Worm (Caenorhabditis elegans) whole organism, L3 larva: ENCODE results near the gene spe-26.
A peak's percentile ranks its signal among the peaks of the same experiment; 100 is the strongest.

Source experiments
- R02D3.7 ChIP-seq: fragments of 150-350 bp; optimal IDR thresholded peaks from 2 replicates; lab custom pipeline; 2014; ENCODE audit warnings: missing biosample characterization, missing genetic modification characterization
- ZK546.5 ChIP-seq: sonication (generic microtip); optimal IDR thresholded peaks from 2 replicates; lab custom pipeline; 2017; ENCODE audit warnings: missing biosample characterization, missing genetic modification characterization
- aly-2 ChIP-seq: fragments of 150-350 bp; optimal IDR thresholded peaks from 2 replicates; lab custom pipeline; 2014; ENCODE audit warnings: missing biosample characterization, missing genetic modification characterization
- ama-1 ChIP-seq: fragments of 150-350 bp; optimal IDR thresholded peaks from 2 replicates; lab custom pipeline; 2018
- ceh-16 ChIP-seq: sonication (generic microtip); optimal IDR thresholded peaks from 2 replicates; lab custom pipeline; 2017; ENCODE audit warnings: missing biosample characterization, missing genetic modification characterization
- ceh-28 ChIP-seq: fragments of 150-350 bp; optimal IDR thresholded peaks from 2 replicates; lab custom pipeline; 2014; ENCODE audit warnings: missing biosample characterization, missing genetic modification reagents, missing genetic modification characterization
- ceh-82 ChIP-seq: fragments of 150-350 bp; optimal IDR thresholded peaks from 2 replicates; lab custom pipeline; 2014; ENCODE audit warnings: missing biosample characterization, missing genetic modification characterization
- ceh-9 ChIP-seq: sonication (generic microtip); optimal IDR thresholded peaks from 2 replicates; lab custom pipeline; 2018; ENCODE audit warnings: missing biosample characterization, missing genetic modification characterization
- daf-12 ChIP-seq: fragments of 150-350 bp; optimal IDR thresholded peaks from 2 replicates; lab custom pipeline; 2014; ENCODE audit warnings: missing biosample characterization, missing genetic modification reagents, missing genetic modification characterization
- egl-27 ChIP-seq: sonication (generic microtip); optimal IDR thresholded peaks from 4 replicates; lab custom pipeline; 2017; ENCODE audit warnings: missing biosample characterization, missing genetic modification reagents, missing genetic modification characterization
- egl-5 ChIP-seq: fragments of 150-350 bp; optimal IDR thresholded peaks from 2 replicates; lab custom pipeline; 2017; ENCODE audit warnings: missing biosample characterization, missing genetic modification reagents, missing genetic modification characterization, inconsistent platforms
- elt-1 ChIP-seq: fragments of 150-350 bp; optimal IDR thresholded peaks from 2 replicates; lab custom pipeline; 2014; ENCODE audit warnings: missing biosample characterization, missing genetic modification characterization
- elt-2 ChIP-seq: sonication (generic microtip); optimal IDR thresholded peaks from 2 replicates; lab custom pipeline; 2016; ENCODE audit warnings: missing genetic modification reagents, mild to moderate bottlenecking, missing genetic modification characterization, missing compliant biosample characterization
- elt-3 ChIP-seq, 3 experiments: fragments of 150-350 bp in 1 of 3; sonication (generic microtip) in 2 of 3; optimal IDR thresholded peaks; 2 replicates in 2 of 3; 4 replicates in 1 of 3; lab custom pipeline; 2014 to 2017; ENCODE audit warnings: missing biosample characterization in 3 of 3, missing genetic modification characterization in 3 of 3
- eor-1 ChIP-seq, 2 experiments: fragments of 150-350 bp; optimal IDR thresholded peaks; 2 replicates each; lab custom pipeline; 2014 to 2018; ENCODE audit warnings: missing biosample characterization in 2 of 2, missing genetic modification characterization in 2 of 2
- fkh-10 ChIP-seq: sonication (generic microtip); optimal IDR thresholded peaks from 2 replicates; lab custom pipeline; 2017; ENCODE audit warnings: missing biosample characterization, missing genetic modification reagents, missing genetic modification characterization
- fos-1 ChIP-seq: fragments of 150-350 bp; optimal IDR thresholded peaks from 2 replicates; lab custom pipeline; 2014; ENCODE audit warnings: missing biosample characterization, missing genetic modification characterization
- jun-1 ChIP-seq: fragments of 150-350 bp; optimal IDR thresholded peaks from 2 replicates; lab custom pipeline; 2014; ENCODE audit warnings: missing biosample characterization, missing genetic modification reagents, missing genetic modification characterization
- lin-15B ChIP-seq: fragments of 150-350 bp; optimal IDR thresholded peaks from 2 replicates; lab custom pipeline; 2014; ENCODE audit warnings: missing biosample characterization, missing genetic modification characterization
- lin-39 ChIP-seq: fragments of 150-350 bp; optimal IDR thresholded peaks from 2 replicates; lab custom pipeline; 2018; ENCODE audit warnings: missing biosample characterization, missing genetic modification reagents, missing genetic modification characterization
- lsy-12 ChIP-seq: sonication (generic microtip); optimal IDR thresholded peaks from 2 replicates; lab custom pipeline; 2016; ENCODE audit warnings: mild to moderate bottlenecking, missing genetic modification characterization, missing compliant biosample characterization
- mdl-1 ChIP-seq: fragments of 150-350 bp; optimal IDR thresholded peaks from 2 replicates; lab custom pipeline; 2014; ENCODE audit warnings: missing biosample characterization, missing genetic modification characterization
- mml-1 ChIP-seq: fragments of 150-350 bp; sonication (generic microtip); optimal IDR thresholded peaks from 3 replicates; lab custom pipeline; 2014; ENCODE audit warnings: missing biosample characterization, missing genetic modification characterization
- nfya-1 ChIP-seq: sonication (generic microtip); optimal IDR thresholded peaks from 2 replicates; lab custom pipeline; 2017; ENCODE audit warnings: missing genetic modification characterization, mild to moderate bottlenecking, missing compliant biosample characterization, antibody characterized with exemption, moderate library complexity; ENCODE audit not compliant: insufficient read depth
- nhr-11 ChIP-seq: fragments of 150-350 bp; optimal IDR thresholded peaks from 2 replicates; lab custom pipeline; 2014; ENCODE audit warnings: missing biosample characterization, missing genetic modification characterization
- nhr-23 ChIP-seq: fragments of 150-350 bp; optimal IDR thresholded peaks from 2 replicates; lab custom pipeline; 2014; ENCODE audit warnings: missing biosample characterization, missing genetic modification reagents, missing genetic modification characterization
- nhr-237 ChIP-seq: fragments of 150-350 bp; optimal IDR thresholded peaks from 2 replicates; lab custom pipeline; 2014; ENCODE audit warnings: missing biosample characterization, missing genetic modification characterization
- nhr-25 ChIP-seq: sonication (generic microtip); optimal IDR thresholded peaks from 2 replicates; lab custom pipeline; 2017; ENCODE audit warnings: missing biosample characterization, missing genetic modification characterization
- nhr-28 ChIP-seq: fragments of 150-350 bp; optimal IDR thresholded peaks from 2 replicates; lab custom pipeline; 2014; ENCODE audit warnings: missing biosample characterization, missing genetic modification characterization
- nhr-43 ChIP-seq: sonication (generic microtip); optimal IDR thresholded peaks from 2 replicates; lab custom pipeline; 2016; ENCODE audit warnings: mild to moderate bottlenecking, missing genetic modification characterization, missing compliant biosample characterization; ENCODE audit not compliant: poor library complexity, severe bottlenecking
- nhr-67 ChIP-seq: fragments of 150-350 bp; optimal IDR thresholded peaks from 2 replicates; lab custom pipeline; 2014; ENCODE audit warnings: missing biosample characterization, missing genetic modification characterization
- nhr-76 ChIP-seq: fragments of 150-350 bp; sonication (generic microtip); optimal IDR thresholded peaks from 5 replicates; lab custom pipeline; 2014; ENCODE audit warnings: missing biosample characterization, missing genetic modification characterization
- nhr-77 ChIP-seq: fragments of 150-350 bp; optimal IDR thresholded peaks from 2 replicates; lab custom pipeline; 2014; ENCODE audit warnings: missing biosample characterization, missing genetic modification characterization
- pha-4 ChIP-seq: fragments of 150-350 bp; optimal IDR thresholded peaks from 2 replicates; lab custom pipeline; 2014; ENCODE audit warnings: missing biosample characterization, missing genetic modification reagents, missing genetic modification characterization
- pqm-1 ChIP-seq: fragments of 150-350 bp; optimal IDR thresholded peaks from 2 replicates; lab custom pipeline; 2017; ENCODE audit warnings: missing biosample characterization, missing genetic modification characterization, inconsistent platforms
- sea-2 ChIP-seq: fragments of 150-350 bp; sonication (generic microtip); optimal IDR thresholded peaks from 4 replicates; lab custom pipeline; 2014; ENCODE audit warnings: missing biosample characterization, missing genetic modification reagents, missing genetic modification characterization
- skn-1 ChIP-seq: fragments of 150-350 bp; optimal IDR thresholded peaks from 2 replicates; lab custom pipeline; 2014; ENCODE audit warnings: missing biosample characterization, missing genetic modification characterization
- snpc-4 ChIP-seq: fragments of 150-350 bp; optimal IDR thresholded peaks from 2 replicates; lab custom pipeline; 2014; ENCODE audit warnings: missing biosample characterization, missing genetic modification characterization
- tbx-2 ChIP-seq: sonication (generic microtip); optimal IDR thresholded peaks from 2 replicates; lab custom pipeline; 2016; ENCODE audit warnings: mild to moderate bottlenecking, missing genetic modification characterization, missing compliant biosample characterization
- unc-39 ChIP-seq: sonication (generic microtip); optimal IDR thresholded peaks from 4 replicates; lab custom pipeline; 2017; ENCODE audit warnings: missing biosample characterization, missing genetic modification characterization
- unc-62 ChIP-seq: fragments of 150-350 bp; sonication (generic microtip); optimal IDR thresholded peaks from 4 replicates; lab custom pipeline; 2014; ENCODE audit warnings: missing biosample characterization, missing genetic modification reagents, missing genetic modification characterization
- zag-1 ChIP-seq: fragments of 150-350 bp; optimal IDR thresholded peaks from 2 replicates; lab custom pipeline; 2014; ENCODE audit warnings: missing biosample characterization, missing genetic modification characterization
- ztf-11 ChIP-seq: fragments of 150-350 bp; optimal IDR thresholded peaks from 2 replicates; lab custom pipeline; 2014; ENCODE audit warnings: missing biosample characterization, missing genetic modification characterization

spe-26 gene

DNA sequence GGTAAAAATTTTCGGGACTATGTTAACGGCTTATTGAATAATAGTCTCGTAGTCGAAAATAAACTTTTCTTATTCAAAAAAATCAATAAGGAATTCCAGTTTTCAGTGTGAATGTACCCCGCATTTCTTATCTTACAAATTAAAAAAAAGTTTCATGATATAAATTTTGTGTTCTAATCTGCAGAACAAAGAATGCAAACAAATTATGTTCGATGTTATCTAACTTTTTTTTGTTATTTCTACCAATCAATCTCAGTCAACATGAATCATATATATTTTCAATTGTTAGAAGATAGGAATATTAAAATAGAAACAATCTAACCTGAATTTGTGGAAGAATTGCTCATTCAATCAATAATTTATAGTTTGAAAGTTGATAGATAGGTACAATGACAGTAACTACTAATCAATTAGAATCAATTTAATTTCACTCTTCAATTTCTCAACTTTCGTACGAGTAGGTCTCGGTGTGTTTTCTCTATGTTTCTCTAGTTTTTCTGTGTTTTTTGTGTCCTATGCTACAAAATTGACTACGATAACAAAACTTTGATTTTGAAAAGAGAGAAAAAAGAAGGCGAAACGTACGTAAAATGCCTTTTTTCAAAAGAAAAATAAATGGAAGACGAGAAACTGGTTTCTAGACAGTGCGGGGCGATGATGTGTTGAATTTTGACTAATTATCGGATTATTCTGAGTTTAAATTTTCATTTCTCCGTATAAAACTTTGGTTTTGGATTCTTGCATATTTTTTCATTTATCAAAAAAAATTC, 41.7 kb downstream of the spe-26 start, which contains the start of the genes unc-43 and Y43C5B.3:
TSS of gene unc-43 (minus strand) at position 347 of the 770 bp plus-strand sequence.
TSS of gene Y43C5B.3 (plus strand) at position 720 of the 770 bp plus-strand sequence.
- TF ChIP-seq pha-4 (tag; lab: Kevin White, UChicago) (peak; percentile 66), pqm-1 (tag; lab: Kevin White, UChicago) (peak; percentile 86), eor-1 (tag; optimal IDR thresholded peaks at IDR 0.05; lab: Kevin White, UChicago) (no peak), elt-2 (peak; percentile 84)
- TF ChIP-seq, all 47 proteins: peak for 3

- TF ChIP-seq ztf-11 (tag; lab: Kevin White, UChicago) (no peak), nhr-77 (no peak), mdl-1 (tag; lab: Kevin White, UChicago) (no peak), nhr-67 (no peak), nfya-1 (tag; lab: Kevin White, UChicago) (no peak), fkh-10 (GFP tag; lab: Kevin White, UChicago) (no peak), ceh-82 (tag; lab: Kevin White, UChicago) (no peak), unc-39 (tag; lab: Kevin White, UChicago) (no peak), zag-1 (tag; lab: Kevin White, UChicago) (no peak), snpc-4 (tag; lab: Kevin White, UChicago) (no peak), nhr-25 (tag; lab: Kevin White, UChicago) (no peak), nhr-237 (tag; lab: Kevin White, UChicago) (no peak), egl-5 (tag; lab: Kevin White, UChicago) (no peak), aly-2 (no peak), R02D3.7 (tag; lab: Kevin White, UChicago) (no peak), nhr-11 (tag; lab: Kevin White, UChicago) (no peak), ZK546.5 (tag; lab: Kevin White, UChicago) (no peak)
- TF ChIP-seq, all 47 proteins: peak for 0
Observed at ce11 chrIV:10347528-10347927, 44.2 kb downstream of the spe-26 start.

- no peak for TF ChIP-seq nhr-237 (tag; lab: Kevin White, UChicago)
Observed at ce11 chrIV:10346948-10347347, 44.8 kb downstream of the spe-26 start.

ce11 chrIV:10345990-10346389, 45.7 kb downstream of the spe-26 start:
- TF ChIP-seq elt-2 = peak; percentile 4
- no peak for TF ChIP-seq unc-62 (GFP tag; lab: Kevin White, UChicago)
- TF ChIP-seq mml-1 (tag; lab: Kevin White, UChicago) = no peak
- no peak for TF ChIP-seq ceh-9 (tag; lab: Kevin White, UChicago)
- no peak for TF ChIP-seq fkh-10 (GFP tag; lab: Kevin White, UChicago)
- TF ChIP-seq nhr-25 (tag; lab: Kevin White, UChicago) = no peak
- TF ChIP-seq pqm-1 (tag; lab: Kevin White, UChicago) = no peak
- TF ChIP-seq lsy-12 (tag; lab: Kevin White, UChicago) = no peak
- no peak for TF ChIP-seq nhr-43 (tag; lab: Kevin White, UChicago)
- peak; percentile 25 for TF ChIP-seq lin-15B (tag; lab: Kevin White, UChicago)
- peak; percentile 41 for TF ChIP-seq lin-39 (tag; lab: Kevin White, UChicago)
- no peak for TF ChIP-seq ceh-82 (tag; lab: Kevin White, UChicago)
- no peak for TF ChIP-seq nhr-67
- TF ChIP-seq R02D3.7 (tag; lab: Kevin White, UChicago) = no peak
- TF ChIP-seq aly-2 = no peak
- peak; percentile 1 for TF ChIP-seq ceh-28 (tag; lab: Kevin White, UChicago)
- peak; percentile 27 for TF ChIP-seq nhr-23
- TF ChIP-seq elt-3 (tag; optimal IDR thresholded peaks at IDR 0.05; lab: Kevin White, UChicago) = no peak
- no peak for TF ChIP-seq elt-1
- no peak for TF ChIP-seq egl-27
- peak; percentile 1 for TF ChIP-seq jun-1 (tag; lab: Kevin White, UChicago)
- TF ChIP-seq ztf-11 (tag; lab: Kevin White, UChicago) = no peak
- no peak for TF ChIP-seq tbx-2 (tag; lab: Kevin White, UChicago)
- peak; percentile 25 for TF ChIP-seq snpc-4 (tag; lab: Kevin White, UChicago)
- TF ChIP-seq skn-1 = no peak
- no peak for TF ChIP-seq sea-2
- TF ChIP-seq egl-5 (tag; lab: Kevin White, UChicago) = peak; percentile 33
- no peak for TF ChIP-seq unc-39 (tag; lab: Kevin White, UChicago)
- TF ChIP-seq nhr-28 (tag; lab: Kevin White, UChicago) = no peak
- no peak for TF ChIP-seq ceh-16
- TF ChIP-seq nfya-1 (tag; lab: Kevin White, UChicago) = peak; percentile 75
- no peak for TF ChIP-seq nhr-237 (tag; lab: Kevin White, UChicago)
- TF ChIP-seq zag-1 (tag; lab: Kevin White, UChicago) = no peak
- no peak for TF ChIP-seq fos-1 (tag; lab: Kevin White, UChicago)
- no peak for TF ChIP-seq ama-1
- no peak for TF ChIP-seq daf-12
- TF ChIP-seq eor-1 (tag; optimal IDR thresholded peaks at IDR 0.05; lab: Kevin White, UChicago) = no peak
- no peak for TF ChIP-seq nhr-76
- no peak for TF ChIP-seq nhr-11 (tag; lab: Kevin White, UChicago)
- no peak for TF ChIP-seq ZK546.5 (tag; lab: Kevin White, UChicago)
- TF ChIP-seq nhr-77 = no peak
